Fruit fly (Drosophila melanogaster): ENCODE data around the gene Tspo.

Tspo gene

dm6 chr2L:568030-568429 is 8.6 kb downstream of the Tspo start, which contains the start of the genes Nle and Sf3b1 (continued):
- TF ChIP-seq mirr (GFP tag; optimal IDR thresholded peaks at IDR 0.05) (peak; percentile 45), CG9437 (GFP tag; optimal IDR thresholded peaks at IDR 0.05) (no peak), CG31365 (tag; optimal IDR thresholded peaks at IDR 0.05) (no peak), CG34224 (GFP tag; IDR thresholded peaks at IDR 0.05; ENCODE audit: partially characterized antibody) (peak; percentile 96), MTF-1 (GFP tag; optimal IDR thresholded peaks at IDR 0.05; ENCODE audit: borderline replicate concordance) (no peak), gsb-n (tag; optimal IDR thresholded peaks at IDR 0.05) (no peak), Hey (tag; optimal IDR thresholded peaks at IDR 0.05) (no peak), Asciz (GFP tag; optimal IDR thresholded peaks at IDR 0.05) (no peak), Mrtf (GFP tag; IDR thresholded peaks at IDR 0.05) (no peak), Rx (GFP tag; IDR thresholded peaks at IDR 0.05) (no peak), lab (GFP tag; optimal IDR thresholded peaks at IDR 0.05) (no peak), gem (tag; optimal IDR thresholded peaks at IDR 0.05) (no peak), Bteb2 (GFP tag; optimal IDR thresholded peaks at IDR 0.05) (peak; percentile 0), Xbp1 (GFP tag; optimal IDR thresholded peaks at IDR 0.05) (peak; percentile 74), kah (GFP tag; optimal IDR thresholded peaks at IDR 0.05) (peak; percentile 87), schlank (tag; optimal IDR thresholded peaks at IDR 0.05) (no peak), br (optimal IDR thresholded peaks at IDR 0.05) (no peak), CG13624 (GFP tag; optimal IDR thresholded peaks at IDR 0.05) (peak; percentile 35), HHEX (GFP tag; optimal IDR thresholded peaks at IDR 0.05) (no peak), CG14050 (GFP tag; IDR thresholded peaks at IDR 0.05) (no peak), NfI (GFP tag; optimal IDR thresholded peaks at IDR 0.05) (no peak), Hmx (GFP tag; optimal IDR thresholded peaks at IDR 0.05) (no peak), Ets97D (GFP tag; optimal IDR thresholded peaks at IDR 0.05) (peak; percentile 71), corto (GFP tag; optimal IDR thresholded peaks at IDR 0.05) (no peak), sr (GFP tag; IDR thresholded peaks at IDR 0.05) (no peak), insv (GFP tag; optimal IDR thresholded peaks at IDR 0.05) (no peak), org-1 (GFP tag; optimal IDR thresholded peaks at IDR 0.05) (no peak), vfl (GFP tag; optimal IDR thresholded peaks at IDR 0.05) (peak; percentile 67), ind (GFP tag; optimal IDR thresholded peaks at IDR 0.05) (no peak), CG11560 (tag; IDR thresholded peaks at IDR 0.05) (peak; percentile 90), Lhr (GFP tag; optimal IDR thresholded peaks at IDR 0.05) (peak; percentile 31), gcm2 (GFP tag; optimal IDR thresholded peaks at IDR 0.05) (no peak), BEAF-32 (GFP tag; optimal IDR thresholded peaks at IDR 0.05) (peak; percentile 96), CG8290 (GFP tag; optimal IDR thresholded peaks at IDR 0.05) (no peak), CG8290 (tag; optimal IDR thresholded peaks at IDR 0.05) (no peak), nom (GFP tag; optimal IDR thresholded peaks at IDR 0.05) (no peak), Atf-2 (GFP tag; optimal IDR thresholded peaks at IDR 0.05) (peak; percentile 28), CG13424 (tag; optimal IDR thresholded peaks at IDR 0.05) (peak; percentile 68), Six4 (GFP tag; optimal IDR thresholded peaks at IDR 0.05) (peak; percentile 42), CG15601 (tag; optimal IDR thresholded peaks at IDR 0.05) (no peak), Antp (GFP tag; optimal IDR thresholded peaks at IDR 0.05) (no peak), Ravus (GFP tag; IDR thresholded peaks at IDR 0.05) (no peak), CG1603 (tag; optimal IDR thresholded peaks at IDR 0.05) (peak; percentile 80), sima (GFP tag; optimal IDR thresholded peaks at IDR 0.05) (no peak), unpg (GFP tag; optimal IDR thresholded peaks at IDR 0.05) (no peak), NFAT (GFP tag; IDR thresholded peaks at IDR 0.05) (no peak; the same call in 1 of the 2 replicates), pnt (GFP tag; optimal IDR thresholded peaks at IDR 0.05) (peak; percentile 13), salm (tag; optimal IDR thresholded peaks at IDR 0.05) (no peak), CG1647 (GFP tag; optimal IDR thresholded peaks at IDR 0.05) (peak; percentile 23), pros (GFP tag; optimal IDR thresholded peaks at IDR 0.05) (no peak), CG3847 (GFP tag; IDR thresholded peaks at IDR 0.05) (peak; percentile 78), tap (tag; optimal IDR thresholded peaks at IDR 0.05) (no peak)
